Worm (Caenorhabditis elegans) whole organism, L2 larva: ENCODE results near the gene F09E5.11.
A peak's percentile ranks its signal among the peaks of the same experiment; 100 is the strongest.

Experiments
- C34F6.9 ChIP-seq: fragments of 150-350 bp; optimal IDR thresholded peaks from 2 replicates; lab custom pipeline; 2014; ENCODE audit warnings: missing biosample characterization, missing genetic modification characterization
- F13H6.1 ChIP-seq: sonication (generic microtip); optimal IDR thresholded peaks from 2 replicates; lab custom pipeline; 2016; ENCODE audit warnings: missing genetic modification characterization, missing compliant biosample characterization
- R02D3.7 ChIP-seq: fragments of 150-350 bp; optimal IDR thresholded peaks from 2 replicates; lab custom pipeline; 2014; ENCODE audit warnings: missing biosample characterization, missing genetic modification characterization
- Y55F3AM.14 ChIP-seq: fragments of 200-800 bp; sonication (Bioruptor generic); optimal IDR thresholded peaks from 2 replicates; lab custom pipeline; 2018; ENCODE audit warnings: mild to moderate bottlenecking, missing genetic modification characterization, missing compliant biosample characterization
- ZK546.5 ChIP-seq: sonication (generic microtip); optimal IDR thresholded peaks from 2 replicates; lab custom pipeline; 2017; ENCODE audit warnings: missing biosample characterization, missing genetic modification characterization
- alr-1 ChIP-seq: fragments of 150-350 bp; optimal IDR thresholded peaks from 2 replicates; lab custom pipeline; 2014; ENCODE audit warnings: missing biosample characterization, missing genetic modification characterization
- ama-1 ChIP-seq: fragments of 150-350 bp; optimal IDR thresholded peaks from 2 replicates; lab custom pipeline; 2018; ENCODE audit warnings: inconsistent platforms
- blmp-1 ChIP-seq: sonication (generic microtip); optimal IDR thresholded peaks from 2 replicates; lab custom pipeline; 2017; ENCODE audit warnings: missing genetic modification characterization, mild to moderate bottlenecking, missing compliant biosample characterization, antibody characterized with exemption, moderate library complexity; ENCODE audit not compliant: insufficient read depth
- ceh-16 ChIP-seq: fragments of 150-350 bp; optimal IDR thresholded peaks from 2 replicates; lab custom pipeline; 2014; ENCODE audit warnings: missing biosample characterization, missing genetic modification characterization
- ceh-82 ChIP-seq: fragments of 150-350 bp; optimal IDR thresholded peaks from 2 replicates; lab custom pipeline; 2014; ENCODE audit warnings: missing biosample characterization, missing genetic modification characterization
- dmd-4 ChIP-seq: sonication (generic microtip); optimal IDR thresholded peaks from 2 replicates; lab custom pipeline; 2017; ENCODE audit warnings: missing biosample characterization, missing genetic modification characterization
- egl-27 ChIP-seq: sonication (generic microtip); optimal IDR thresholded peaks from 3 replicates; lab custom pipeline; 2017; ENCODE audit warnings: missing biosample characterization, missing genetic modification reagents, missing genetic modification characterization
- elt-1 ChIP-seq: fragments of 150-350 bp; optimal IDR thresholded peaks from 2 replicates; lab custom pipeline; 2014; ENCODE audit warnings: missing biosample characterization, missing genetic modification characterization
- fos-1 ChIP-seq: fragments of 150-350 bp; optimal IDR thresholded peaks from 2 replicates; lab custom pipeline; 2014; ENCODE audit warnings: missing biosample characterization, missing genetic modification characterization
- lin-11 ChIP-seq: fragments of 150-350 bp; sonication (generic microtip); optimal IDR thresholded peaks from 2 replicates; lab custom pipeline; 2014; ENCODE audit warnings: missing biosample characterization, missing genetic modification characterization, inconsistent platforms, mixed read lengths
- lin-13 ChIP-seq: fragments of 150-350 bp; optimal IDR thresholded peaks from 2 replicates; lab custom pipeline; 2014; ENCODE audit warnings: missing biosample characterization, missing genetic modification reagents, missing genetic modification characterization
- lin-39 ChIP-seq: fragments of 150-350 bp; optimal IDR thresholded peaks from 2 replicates; lab custom pipeline; 2014; ENCODE audit warnings: missing biosample characterization, missing genetic modification reagents, missing genetic modification characterization
- lsy-2 ChIP-seq, 2 experiments: fragments of 150-350 bp in 1 of 2; sonication (generic microtip) in 1 of 2; optimal IDR thresholded peaks; 2 replicates each; lab custom pipeline; 2014 to 2017; ENCODE audit warnings: missing biosample characterization in 2 of 2, missing genetic modification characterization in 2 of 2
- mab-5 ChIP-seq: fragments of 150-350 bp; optimal IDR thresholded peaks from 2 replicates; lab custom pipeline; 2014; ENCODE audit warnings: missing biosample characterization, missing genetic modification characterization
- mbf-1 ChIP-seq: sonication (generic microtip); optimal IDR thresholded peaks from 2 replicates; lab custom pipeline; 2017; ENCODE audit warnings: missing biosample characterization, missing genetic modification characterization
- mdl-1 ChIP-seq, 2 experiments: fragments of 150-350 bp in 1 of 2; sonication (generic microtip) in 1 of 2; optimal IDR thresholded peaks; 2 replicates each; lab custom pipeline; 2017; ENCODE audit warnings: missing biosample characterization in 2 of 2, missing genetic modification characterization in 2 of 2
- nhr-10 ChIP-seq: sonication (generic microtip); optimal IDR thresholded peaks from 2 replicates; lab custom pipeline; 2017; ENCODE audit warnings: missing biosample characterization, missing genetic modification characterization
- nhr-11 ChIP-seq: fragments of 150-350 bp; optimal IDR thresholded peaks from 2 replicates; lab custom pipeline; 2014; ENCODE audit warnings: missing biosample characterization, missing genetic modification characterization
- nhr-12 ChIP-seq: fragments of 150-350 bp; optimal IDR thresholded peaks from 2 replicates; lab custom pipeline; 2014; ENCODE audit warnings: missing biosample characterization, missing genetic modification characterization
- nhr-129 ChIP-seq: fragments of 150-350 bp; optimal IDR thresholded peaks from 2 replicates; lab custom pipeline; 2014; ENCODE audit warnings: missing biosample characterization, missing genetic modification characterization
- nhr-21 ChIP-seq: fragments of 150-350 bp; optimal IDR thresholded peaks from 2 replicates; lab custom pipeline; 2014; ENCODE audit warnings: missing biosample characterization, missing genetic modification characterization
- nhr-23 ChIP-seq: fragments of 150-350 bp; optimal IDR thresholded peaks from 2 replicates; lab custom pipeline; 2014; ENCODE audit warnings: missing biosample characterization, missing genetic modification reagents, missing genetic modification characterization
- nhr-237 ChIP-seq: fragments of 150-350 bp; optimal IDR thresholded peaks from 2 replicates; lab custom pipeline; 2014; ENCODE audit warnings: missing biosample characterization, missing genetic modification characterization
- nhr-25 ChIP-seq: fragments of 150-350 bp; sonication (generic microtip); optimal IDR thresholded peaks from 3 replicates; lab custom pipeline; 2014; ENCODE audit warnings: missing biosample characterization, missing genetic modification characterization
- nhr-6 ChIP-seq: fragments of 150-350 bp; optimal IDR thresholded peaks from 2 replicates; lab custom pipeline; 2014; ENCODE audit warnings: missing biosample characterization, missing genetic modification characterization
- nhr-77 ChIP-seq: fragments of 150-350 bp; optimal IDR thresholded peaks from 2 replicates; lab custom pipeline; 2014; ENCODE audit warnings: missing biosample characterization, missing genetic modification characterization
- peb-1 ChIP-seq: fragments of 150-350 bp; optimal IDR thresholded peaks from 2 replicates; lab custom pipeline; 2014; ENCODE audit warnings: missing biosample characterization, missing genetic modification characterization
- sma-3 ChIP-seq: sonication (generic microtip); optimal IDR thresholded peaks from 2 replicates; lab custom pipeline; 2016; ENCODE audit warnings: missing genetic modification reagents, missing genetic modification characterization, missing compliant biosample characterization
- sma-9 ChIP-seq, 2 experiments: fragments of 150-350 bp in 1 of 2; sonication (generic microtip) in 1 of 2; optimal IDR thresholded peaks; 2 replicates each; lab custom pipeline; 2014 to 2016; ENCODE audit warnings: missing genetic modification characterization in 2 of 2, mild to moderate bottlenecking in 1 of 2, missing biosample characterization in 1 of 2, missing compliant biosample characterization in 1 of 2, missing genetic modification reagents in 1 of 2, moderate library complexity in 1 of 2
- snpc-4 ChIP-seq: fragments of 150-350 bp; optimal IDR thresholded peaks from 2 replicates; lab custom pipeline; 2014; ENCODE audit warnings: missing biosample characterization, missing genetic modification characterization
- unc-55 ChIP-seq: fragments of 150-350 bp; sonication (generic microtip); optimal IDR thresholded peaks from 3 replicates; lab custom pipeline; 2014; ENCODE audit warnings: missing biosample characterization, missing genetic modification reagents, missing genetic modification characterization
- unc-62 ChIP-seq: fragments of 150-350 bp; optimal IDR thresholded peaks from 2 replicates; lab custom pipeline; 2014; ENCODE audit warnings: missing biosample characterization, missing genetic modification reagents, missing genetic modification characterization
- zag-1 ChIP-seq: fragments of 150-350 bp; optimal IDR thresholded peaks from 2 replicates; lab custom pipeline; 2014; ENCODE audit warnings: missing biosample characterization, missing genetic modification characterization
- ztf-1 ChIP-seq: fragments of 200-800 bp; sonication (Bioruptor generic); conservative IDR thresholded peaks from 2 replicates; pipeline ENCODE4 v1.3.6; 2022; ENCODE audit warnings: missing genetic modification characterization, missing compliant biosample characterization
- ztf-11 ChIP-seq: sonication (generic microtip); optimal IDR thresholded peaks from 2 replicates; lab custom pipeline; 2017; ENCODE audit warnings: missing biosample characterization, missing genetic modification characterization
- ztf-4 ChIP-seq: fragments of 150-350 bp; optimal IDR thresholded peaks from 2 replicates; lab custom pipeline; 2014; ENCODE audit warnings: missing biosample characterization, missing genetic modification characterization

Gene F09E5.11

DNA sequence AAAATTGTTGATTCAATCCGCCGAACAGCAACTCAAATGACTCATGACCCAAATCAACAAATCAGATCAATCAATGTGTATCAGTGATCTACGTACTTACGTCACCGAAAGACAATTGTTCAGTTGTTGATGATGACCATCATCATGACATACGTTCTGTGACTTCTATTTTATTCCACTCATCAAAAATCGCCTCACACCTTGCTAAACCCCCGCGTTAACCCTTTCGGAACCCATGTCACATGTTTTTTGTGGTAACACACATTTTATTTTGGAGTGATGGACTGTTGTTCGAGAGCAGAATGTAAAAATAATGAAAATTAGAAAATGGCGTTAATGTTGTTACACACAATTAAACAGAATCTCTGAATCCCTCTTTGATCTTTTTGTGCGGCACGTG is 15.6 kb downstream of the F09E5.11 start:
- no peak for TF ChIP-seq peb-1 (tag; lab: Kevin White, UChicago)
- no peak for TF ChIP-seq alr-1 (tag; lab: Kevin White, UChicago)
- no peak for TF ChIP-seq ztf-1
- TF ChIP-seq nhr-25: no peak
- peak; percentile 6 for TF ChIP-seq C34F6.9 (tag; lab: Kevin White, UChicago)
- TF ChIP-seq fos-1 (tag; lab: Kevin White, UChicago): no peak
- TF ChIP-seq ztf-11: no peak
- TF ChIP-seq mdl-1 (tag; optimal IDR thresholded peaks at IDR 0.05; lab: Kevin White, UChicago): no peak
- TF ChIP-seq nhr-10 (tag; lab: Kevin White, UChicago): no peak
- TF ChIP-seq sma-9 (GFP tag; optimal IDR thresholded peaks at IDR 0.05; lab: Kevin White, UChicago): peak; percentile 22
- TF ChIP-seq sma-9 (tag; optimal IDR thresholded peaks at IDR 0.05; lab: Kevin White, UChicago): no peak
- peak; percentile 11 for TF ChIP-seq sma-3 (GFP tag; lab: Kevin White, UChicago)
- no peak for TF ChIP-seq R02D3.7 (tag; lab: Kevin White, UChicago)
- TF ChIP-seq nhr-21: no peak
- no peak for TF ChIP-seq nhr-237
- no peak for TF ChIP-seq nhr-11
- no peak for TF ChIP-seq unc-62

DNA sequence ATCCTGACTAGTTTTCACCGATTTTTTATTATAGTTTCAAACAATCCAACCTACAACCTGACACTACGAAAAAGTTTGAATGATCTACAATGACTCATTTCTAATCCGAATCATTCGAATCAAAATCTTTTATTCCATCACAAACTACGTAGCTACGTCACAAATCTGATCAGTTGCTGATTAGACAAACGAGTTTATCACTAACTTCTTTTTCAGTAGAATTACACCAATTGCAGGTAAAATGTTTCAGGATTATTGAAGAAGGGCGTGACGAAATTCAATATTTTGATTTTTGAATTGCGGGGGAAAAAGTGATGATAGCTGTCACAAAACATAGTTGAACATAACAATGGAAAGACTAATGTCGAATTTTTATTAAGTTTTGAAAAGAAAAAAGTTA is 16.4 kb downstream of the F09E5.11 start:
- TF ChIP-seq ama-1 (lab: Kevin White, UChicago) (no peak), dmd-4 (tag; lab: Kevin White, UChicago) (no peak), lin-39 (no peak), nhr-21 (peak; percentile 3), mab-5 (tag; lab: Kevin White, UChicago) (no peak), nhr-11 (no peak), ztf-11 (no peak), zag-1 (no peak), C34F6.9 (tag; lab: Kevin White, UChicago) (no peak), alr-1 (tag; lab: Kevin White, UChicago) (no peak), ZK546.5 (tag; lab: Kevin White, UChicago) (no peak), ceh-82 (tag; lab: Kevin White, UChicago) (no peak), ceh-16 (tag; lab: Kevin White, UChicago) (no peak), R02D3.7 (tag; lab: Kevin White, UChicago) (no peak), nhr-237 (no peak), sma-9 (GFP tag; optimal IDR thresholded peaks at IDR 0.05; lab: Kevin White, UChicago) (peak; percentile 5), sma-9 (tag; optimal IDR thresholded peaks at IDR 0.05; lab: Kevin White, UChicago) (no peak)

DNA sequence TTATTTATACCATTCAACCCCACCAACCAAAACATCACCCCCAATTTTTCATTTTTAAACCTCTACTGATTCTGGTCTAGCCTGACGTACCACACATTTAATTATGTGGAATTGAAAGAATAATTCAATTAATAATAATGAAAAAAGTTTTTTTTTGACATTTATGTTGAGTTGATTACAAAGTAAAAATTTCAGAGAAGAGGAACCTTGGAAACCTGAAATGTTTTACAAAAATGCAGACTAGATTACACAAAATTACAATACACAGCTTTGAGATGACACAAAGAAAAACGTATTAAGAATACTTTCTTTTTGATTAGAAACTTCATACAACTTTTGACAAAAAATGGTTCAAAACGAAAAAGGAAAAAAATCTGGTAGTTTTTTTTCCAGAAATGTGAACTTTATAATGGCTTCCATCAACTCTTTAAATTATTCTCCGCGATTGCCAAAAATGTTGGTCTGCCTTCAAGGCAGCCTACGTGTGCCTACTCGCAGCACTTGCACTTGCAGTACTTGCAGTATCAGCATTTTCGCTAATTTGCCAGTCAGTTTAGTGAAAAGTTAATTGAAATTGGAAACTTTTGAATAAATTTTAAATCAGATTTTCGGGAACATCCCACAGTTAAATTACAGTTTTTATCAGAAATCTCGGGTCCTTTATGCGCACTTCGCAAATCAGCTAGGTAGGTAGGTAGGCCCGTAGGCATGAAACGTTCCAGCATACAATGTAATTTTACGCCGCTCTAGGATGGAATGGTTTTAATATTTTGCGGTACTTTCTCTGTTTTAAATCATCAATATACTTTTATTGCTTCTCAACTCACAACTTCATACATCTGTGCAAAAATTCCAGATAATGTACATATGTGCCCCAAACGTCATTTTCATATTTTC is 17.1 kb downstream of the F09E5.11 start:
- no peak for TF ChIP-seq ama-1 (lab: Kevin White, UChicago)
- TF ChIP-seq dmd-4 (tag; lab: Kevin White, UChicago): peak; percentile 5
- no peak for TF ChIP-seq ceh-16 (tag; lab: Kevin White, UChicago)
- peak; percentile 40 for TF ChIP-seq unc-55
- TF ChIP-seq ztf-4 (tag; lab: Kevin White, UChicago): peak; percentile 22

DNA sequence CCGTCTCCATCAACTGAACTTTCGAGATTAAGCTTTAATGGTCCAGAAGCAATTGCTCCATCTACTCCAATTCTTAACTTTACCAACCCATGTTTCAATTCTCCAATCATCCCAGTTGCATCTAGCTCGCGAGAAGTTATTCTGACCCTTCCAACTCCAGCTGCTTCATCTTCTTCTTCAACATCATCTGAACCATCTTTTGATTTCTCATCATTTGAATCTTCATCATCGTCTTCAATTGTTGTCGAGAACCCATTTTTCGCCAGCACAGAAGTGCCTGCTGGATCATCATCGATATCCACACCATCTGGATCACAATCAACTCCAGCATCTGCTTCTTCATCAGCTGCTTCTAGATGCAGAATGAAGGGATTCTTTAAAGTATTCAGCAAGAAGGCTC is 18.4 kb downstream of the F09E5.11 start:
- no peak for TF ChIP-seq ztf-1
- TF ChIP-seq lin-11: no peak
- no peak for TF ChIP-seq nhr-77
- TF ChIP-seq mbf-1 (tag; lab: Kevin White, UChicago): no peak

DNA sequence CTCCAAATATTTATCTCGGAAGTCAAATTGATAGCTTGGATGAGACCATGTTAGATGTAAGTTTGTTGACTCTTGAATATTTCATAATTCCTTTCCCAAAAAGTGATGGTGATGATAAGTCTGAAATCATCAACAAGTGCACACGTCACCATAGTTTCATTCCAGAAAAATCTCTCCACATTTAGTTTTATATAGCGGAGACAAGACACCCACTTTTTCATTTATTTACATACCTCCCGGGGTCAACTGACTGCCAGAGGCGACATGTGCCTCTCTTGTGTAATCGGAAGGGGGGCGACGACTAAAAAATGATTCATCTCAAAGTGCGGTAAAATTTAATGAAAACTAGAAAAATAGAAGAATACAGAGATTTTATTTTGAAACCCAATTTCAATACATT is 19.7 kb downstream of the F09E5.11 start:
- peak in 1 of 2 experiments; percentile 33 for TF ChIP-seq lsy-2 (tag; optimal IDR thresholded peaks at IDR 0.05; lab: Kevin White, UChicago)
- TF ChIP-seq elt-1 (tag; lab: Kevin White, UChicago): no peak
- TF ChIP-seq snpc-4: no peak
- no peak for TF ChIP-seq ztf-1
- no peak for TF ChIP-seq unc-62
- TF ChIP-seq nhr-129 (tag; lab: Kevin White, UChicago): peak; percentile 66
- TF ChIP-seq ceh-82 (tag; lab: Kevin White, UChicago): no peak
- no peak for TF ChIP-seq nhr-12 (tag; lab: Kevin White, UChicago)
- TF ChIP-seq nhr-6: no peak
- no peak for TF ChIP-seq ama-1 (lab: Kevin White, UChicago)
- no peak for TF ChIP-seq alr-1 (tag; lab: Kevin White, UChicago)
- TF ChIP-seq egl-27 (tag; lab: Kevin White, UChicago): no peak
- no peak for TF ChIP-seq nhr-23
- TF ChIP-seq blmp-1: no peak
- no peak for TF ChIP-seq peb-1 (tag; lab: Kevin White, UChicago)
- peak; percentile 59 for TF ChIP-seq sma-9 (GFP tag; optimal IDR thresholded peaks at IDR 0.05; lab: Kevin White, UChicago)
- TF ChIP-seq sma-9 (tag; optimal IDR thresholded peaks at IDR 0.05; lab: Kevin White, UChicago): no peak
- no peak for TF ChIP-seq nhr-77
- no peak for TF ChIP-seq lin-13
- TF ChIP-seq mbf-1 (tag; lab: Kevin White, UChicago): no peak
- no peak for TF ChIP-seq R02D3.7 (tag; lab: Kevin White, UChicago)
- no peak for TF ChIP-seq unc-55
- TF ChIP-seq nhr-237: no peak
- no peak for TF ChIP-seq nhr-21
- TF ChIP-seq nhr-25: no peak
- TF ChIP-seq ZK546.5 (tag; lab: Kevin White, UChicago): no peak
- no peak for TF ChIP-seq Y55F3AM.14
- peak; percentile 26 for TF ChIP-seq F13H6.1 (tag; lab: Kevin White, UChicago)
- TF ChIP-seq lin-39: no peak
- TF ChIP-seq zag-1: no peak
